Worm (Caenorhabditis elegans): ENCODE measurements around the gene F46F2.5.

Gene F46F2.5

ce11 chrX:15262423-15262822 lies at the start of gene F46F2.5:
TSS of gene F46F2.5 (plus strand) at chrX:15262723.
- TF ChIP-seq ztf-25 (GFP tag; IDR thresholded peaks at IDR 0.05), result no peak
- no peak for TF ChIP-seq lin-40 (tag; optimal IDR thresholded peaks at IDR 0.05)
- TF ChIP-seq hmg-1.2 (GFP tag; IDR thresholded peaks at IDR 0.05), result no peak
- no peak for TF ChIP-seq cebp-1 (GFP tag; IDR thresholded peaks at IDR 0.05)
- no peak for TF ChIP-seq cebp-1 (tag; optimal IDR thresholded peaks at IDR 0.05)
- no peak for TF ChIP-seq lsl-1 (GFP tag; optimal IDR thresholded peaks at IDR 0.05)
- no peak for TF ChIP-seq snpc-1.3 (tag; optimal IDR thresholded peaks at IDR 0.05; ENCODE audit: insufficient read depth)
- no peak for TF ChIP-seq egrh-3 (GFP tag; IDR thresholded peaks at IDR 0.05)
- TF ChIP-seq T26A5.8 (tag; optimal IDR thresholded peaks at IDR 0.05), result no peak
- TF ChIP-seq dpl-1 (GFP tag; optimal IDR thresholded peaks at IDR 0.05), result no peak
- TF ChIP-seq egl-44 (GFP tag; IDR thresholded peaks at IDR 0.05), result no peak
- TF ChIP-seq ets-4 (GFP tag; optimal IDR thresholded peaks at IDR 0.05), result no peak
- no peak for TF ChIP-seq nfya-2 (GFP tag; IDR thresholded peaks at IDR 0.05)
- no peak for TF ChIP-seq atf-7 (tag; optimal IDR thresholded peaks at IDR 0.05)
- no peak for TF ChIP-seq tbx-9 (tag; optimal IDR thresholded peaks at IDR 0.05; ENCODE audit: borderline replicate concordance)

ce11 chrX:15213182-15213829 lies 49.2 kb upstream of the F46F2.5 start, which contains the start of the genes H03A11.13 and famk-1:
TSS of gene H03A11.13 (minus strand) at chrX:15213232.
TSS of gene famk-1 (minus strand) at chrX:15213259.
- TF ChIP-seq dpff-1 (tag; optimal IDR thresholded peaks at IDR 0.05) (no peak), ztf-26 (tag; optimal IDR thresholded peaks at IDR 0.05) (no peak), zfh-2 (GFP tag; conservative IDR thresholded peaks at IDR 0.05) (peak; percentile 53; the same call in 1 of the 2 replicates), F22D6.2 (tag; optimal IDR thresholded peaks at IDR 0.05) (no peak), ztf-25 (GFP tag; IDR thresholded peaks at IDR 0.05) (no peak), rec-8 (tag; optimal IDR thresholded peaks at IDR 0.05) (no peak)

ce11 chrX:15215272-15215671 lies 47.3 kb upstream of the F46F2.5 start:
- TF ChIP-seq mes-4 (tag; optimal IDR thresholded peaks at IDR 0.05) (no peak), F10E7.11 (tag; optimal IDR thresholded peaks at IDR 0.05) (no peak), ceh-40 (GFP tag; IDR thresholded peaks at IDR 0.05) (no peak), lsl-1 (GFP tag; optimal IDR thresholded peaks at IDR 0.05) (no peak), F37B4.10 (GFP tag; IDR thresholded peaks at IDR 0.05) (no peak), unc-130 (GFP tag; optimal IDR thresholded peaks at IDR 0.05) (no peak), F52B5.7 (tag; optimal IDR thresholded peaks at IDR 0.05) (no peak), lsy-27 (tag; optimal IDR thresholded peaks at IDR 0.05; ENCODE audit: borderline replicate concordance, insufficient read depth) (no peak), ztf-28 (GFP tag; IDR thresholded peaks at IDR 0.05) (no peak), D2030.7 (GFP tag; IDR thresholded peaks at IDR 0.05) (no peak), B0019.2 (GFP tag; conservative IDR thresholded peaks at IDR 0.05) (no peak), akir-1 (GFP tag; optimal IDR thresholded peaks at IDR 0.05) (no peak), dpl-1 (GFP tag; optimal IDR thresholded peaks at IDR 0.05) (no peak), snpc-1.1 (tag; optimal IDR thresholded peaks at IDR 0.05; ENCODE audit: insufficient read depth) (no peak), rcor-1 (GFP tag; IDR thresholded peaks at IDR 0.05) (no peak), nhr-90 (tag; optimal IDR thresholded peaks at IDR 0.05) (no peak), let-526 (GFP tag; IDR thresholded peaks at IDR 0.05) (no peak), F33H1.4 (GFP tag; IDR thresholded peaks at IDR 0.05) (no peak), F57A8.1 (GFP tag; optimal IDR thresholded peaks at IDR 0.05) (no peak)

Data from whole organism, young adult.